Fruit fly (Drosophila melanogaster): ENCODE results near the gene cac.
A peak's percentile ranks its signal among the peaks of the same experiment; 100 is the strongest.

Gene cac

dm6 chrX:11922650-11923237 lies 62.1 kb downstream of the cac start:
- no peak for TF ChIP-seq CG17801 (GFP tag; optimal IDR thresholded peaks at IDR 0.05; ENCODE audit: partially characterized antibody)

- TF ChIP-seq CG17801 (GFP tag; optimal IDR thresholded peaks at IDR 0.05; ENCODE audit: partially characterized antibody), result peak; percentile 28
Measured at dm6 chrX:11920959-11921358, 63.9 kb downstream of the cac start.

- peak; percentile 25 for TF ChIP-seq CG17801 (GFP tag; optimal IDR thresholded peaks at IDR 0.05; ENCODE audit: partially characterized antibody)
Measured at dm6 chrX:11917056-11917633, 67.7 kb downstream of the cac start, which contains the start of gene pot. Gene pot, minus strand, starts transcription at chrX:11917260.

dm6 chrX:11915154-11915593 lies 69.7 kb downstream of the cac start:
- TF ChIP-seq CG17801 (GFP tag; optimal IDR thresholded peaks at IDR 0.05; ENCODE audit: partially characterized antibody), result peak; percentile 35

- TF ChIP-seq CG17801 (GFP tag; optimal IDR thresholded peaks at IDR 0.05; ENCODE audit: partially characterized antibody), result no peak
Measured at dm6 chrX:11913581-11913980, 71.3 kb downstream of the cac start.

dm6 chrX:11906818-11907281 lies 78.0 kb downstream of the cac start, which contains the start of gene CG43156:
Gene CG43156, minus strand, starts transcription at chrX:11906868.
- peak; percentile 11 for TF ChIP-seq CG17801 (GFP tag; optimal IDR thresholded peaks at IDR 0.05; ENCODE audit: partially characterized antibody)

dm6 chrX:11905144-11905543 lies 79.7 kb downstream of the cac start, which contains the start of gene Upf1:
Gene Upf1, minus strand, starts transcription at chrX:11905371.
- TF ChIP-seq CG17801 (GFP tag; optimal IDR thresholded peaks at IDR 0.05; ENCODE audit: partially characterized antibody), result peak; percentile 57

- TF ChIP-seq CG17801 (GFP tag; optimal IDR thresholded peaks at IDR 0.05; ENCODE audit: partially characterized antibody), result no peak
Measured at dm6 chrX:11895141-11895540, 89.7 kb downstream of the cac start.

dm6 chrX:11894198-11894597 lies 90.7 kb downstream of the cac start:
- TF ChIP-seq CG17801 (GFP tag; optimal IDR thresholded peaks at IDR 0.05; ENCODE audit: partially characterized antibody), result no peak

dm6 chrX:11893643-11894042 lies 91.2 kb downstream of the cac start, which contains the start of gene wisp:
Gene wisp, plus strand, starts transcription at chrX:11893943.
- TF ChIP-seq CG17801 (GFP tag; optimal IDR thresholded peaks at IDR 0.05; ENCODE audit: partially characterized antibody), result no peak

- peak; percentile 42 for TF ChIP-seq CG17801 (GFP tag; optimal IDR thresholded peaks at IDR 0.05; ENCODE audit: partially characterized antibody)
Measured at dm6 chrX:11891682-11892179, 93.2 kb downstream of the cac start, which contains the start of gene sicily. Gene sicily, plus strand, starts transcription at chrX:11891732.

- peak; percentile 33 for TF ChIP-seq CG17801 (GFP tag; optimal IDR thresholded peaks at IDR 0.05; ENCODE audit: partially characterized antibody)
Measured at dm6 chrX:11888142-11888541, 96.7 kb downstream of the cac start, which contains the start of gene CG1840. Gene CG1840, plus strand, starts transcription at chrX:11888352.

- TF ChIP-seq CG17801 (GFP tag; optimal IDR thresholded peaks at IDR 0.05; ENCODE audit: partially characterized antibody), result peak; percentile 71
Measured at dm6 chrX:11886976-11887375, 97.9 kb downstream of the cac start, which contains the start of the genes CG10353 and SelG. Gene CG10353, minus strand, starts transcription at chrX:11887162. Gene SelG, plus strand, starts transcription at chrX:11887284.

- no peak for TF ChIP-seq CG17801 (GFP tag; optimal IDR thresholded peaks at IDR 0.05; ENCODE audit: partially characterized antibody)
Measured at dm6 chrX:11885356-11885755, 99.5 kb downstream of the cac start.

dm6 chrX:11884134-11884533 lies 100.8 kb downstream of the cac start:
- TF ChIP-seq CG17801 (GFP tag; optimal IDR thresholded peaks at IDR 0.05; ENCODE audit: partially characterized antibody), result no peak

dm6 chrX:11882447-11882846 lies 102.4 kb downstream of the cac start:
- peak; percentile 13 for TF ChIP-seq CG17801 (GFP tag; optimal IDR thresholded peaks at IDR 0.05; ENCODE audit: partially characterized antibody)
